Fruit fly (Drosophila melanogaster) whole organism, prepupa: Measurements from ENCODE around the gene CG15515.

ENCODE experiments used
- Blimp-1 ChIP-seq: fragments of 200-800 bp; sonication (Bioruptor generic); optimal IDR thresholded peaks from 3 replicates; lab custom pipeline; 2017; ENCODE audit warnings: missing biosample characterization, missing genetic modification characterization, mild to moderate bottlenecking, moderate library complexity, missing genetic modification reagents
- CG16779 ChIP-seq: fragments of 200-800 bp; sonication (Bioruptor generic); optimal IDR thresholded peaks from 3 replicates; lab custom pipeline; 2017; ENCODE audit warnings: missing biosample characterization, mild to moderate bottlenecking, missing genetic modification characterization
- CG6792 ChIP-seq: fragments of 200-800 bp; sonication (Bioruptor generic); optimal IDR thresholded peaks from 3 replicates; lab custom pipeline; 2016; ENCODE audit warnings: missing biosample characterization, missing genetic modification characterization
- CG9139 ChIP-seq: fragments of 200-800 bp; sonication (Bioruptor generic); optimal IDR thresholded peaks from 3 replicates; lab custom pipeline; 2017; ENCODE audit warnings: missing biosample characterization, mild to moderate bottlenecking, missing genetic modification characterization
- dsx ChIP-seq: fragments of 200-800 bp; optimal IDR thresholded peaks from 3 replicates; lab custom pipeline; 2019; ENCODE audit warnings: missing biosample characterization, mild to moderate bottlenecking, missing genetic modification characterization, moderate library complexity; ENCODE audit not compliant: poor library complexity, severe bottlenecking

DNA sequence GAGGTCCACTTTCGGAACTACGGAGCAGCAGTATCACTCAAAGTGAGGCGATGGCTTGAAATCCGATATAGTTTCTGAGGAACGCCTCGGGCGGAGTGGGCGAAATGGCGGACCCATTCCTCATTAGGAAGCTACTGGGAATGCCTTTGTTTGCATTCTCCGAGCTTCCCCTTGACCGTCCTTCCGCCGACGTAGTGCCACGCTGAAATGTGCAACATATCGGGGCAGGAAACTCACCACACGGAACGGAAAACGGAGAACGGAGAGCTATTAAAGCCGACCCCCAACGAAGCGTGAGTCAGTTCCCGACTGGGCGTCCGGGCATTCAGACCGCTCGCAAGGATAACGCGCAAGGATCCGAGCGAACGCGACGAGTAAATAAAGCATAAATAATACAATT is 21.7 kb downstream of the CG15515 start, which contains the start of gene CG15522:
- no peak for TF ChIP-seq CG9139 (GFP tag; lab: Kevin White, UChicago)
- TF ChIP-seq CG6792 (GFP tag; lab: Kevin White, UChicago), result no peak
- TF ChIP-seq CG16779 (tag; lab: Kevin White, UChicago), result no peak
- TF ChIP-seq Blimp-1 (GFP tag; lab: Kevin White, UChicago), result no peak
- TF ChIP-seq dsx (GFP tag; lab: Kevin White, UChicago), result no peak
